Worm (Caenorhabditis elegans) whole organism, early embryonic: ENCODE results near the gene tlp-1.

ENCODE experiments used
- B0310.2 ChIP-seq: sonication (generic microtip); optimal IDR thresholded peaks from 2 replicates; lab custom pipeline; 2016; ENCODE audit warnings: mild to moderate bottlenecking, missing genetic modification characterization, missing compliant biosample characterization
- F13C5.2 ChIP-seq: sonication (generic microtip); optimal IDR thresholded peaks from 2 replicates; lab custom pipeline; 2017; ENCODE audit warnings: mild to moderate bottlenecking, missing genetic modification characterization, inconsistent platforms, missing compliant biosample characterization
- aly-1 ChIP-seq: sonication (generic microtip); optimal IDR thresholded peaks from 2 replicates; lab custom pipeline; 2016; ENCODE audit warnings: missing genetic modification characterization, missing compliant biosample characterization
- ama-1 ChIP-seq: fragments of 150-350 bp; optimal IDR thresholded peaks from 2 replicates; lab custom pipeline; 2014
- ceh-13 ChIP-seq: fragments of 200-800 bp; sonication (Bioruptor generic); optimal IDR thresholded peaks from 2 replicates; lab custom pipeline; 2018; ENCODE audit warnings: mild to moderate bottlenecking, missing genetic modification characterization, missing compliant biosample characterization
- ceh-36 ChIP-seq: sonication (generic microtip); optimal IDR thresholded peaks from 2 replicates; lab custom pipeline; 2016; ENCODE audit warnings: missing genetic modification characterization, inconsistent platforms, missing compliant biosample characterization
- ets-7 ChIP-seq: sonication (generic microtip); optimal IDR thresholded peaks from 2 replicates; lab custom pipeline; 2016; ENCODE audit warnings: missing genotype, missing genetic modification characterization, missing compliant biosample characterization
- flt-1 ChIP-seq: fragments of 200-800 bp; sonication (Bioruptor generic); IDR thresholded peaks from 2 replicates; pipeline ENCODE4 v1.3.6; 2022; ENCODE audit warnings: missing genetic modification characterization, missing compliant biosample characterization
- hmbx-1 ChIP-seq: sonication (generic microtip); optimal IDR thresholded peaks from 2 replicates; lab custom pipeline; 2016; ENCODE audit warnings: mild to moderate bottlenecking, missing genetic modification characterization, missing compliant biosample characterization
- hmg-4 ChIP-seq: fragments of 200-800 bp; sonication (Bioruptor generic); optimal IDR thresholded peaks from 2 replicates; lab custom pipeline; 2018; ENCODE audit warnings: mild to moderate bottlenecking, missing genetic modification characterization, missing compliant biosample characterization
- hnd-1 ChIP-seq: sonication (generic microtip); optimal IDR thresholded peaks from 2 replicates; lab custom pipeline; 2016; ENCODE audit warnings: missing genetic modification characterization, missing compliant biosample characterization
- pes-1 ChIP-seq: fragments of 200-800 bp; sonication (Bioruptor generic); IDR thresholded peaks from 2 replicates; pipeline ENCODE4 v1.3.6; 2022; ENCODE audit warnings: missing genetic modification reagents, missing genetic modification characterization, missing compliant biosample characterization
- scrt-1 ChIP-seq: fragments of 200-800 bp; sonication (Bioruptor generic); IDR thresholded peaks from 2 replicates; pipeline ENCODE4 v1.3.6; 2022; ENCODE audit warnings: missing genetic modification characterization, missing compliant biosample characterization
- sea-1 ChIP-seq: fragments of 200-800 bp; sonication (Bioruptor generic); conservative IDR thresholded peaks from 2 replicates; pipeline ENCODE4 v1.3.6; 2022; ENCODE audit warnings: missing genetic modification characterization, missing compliant biosample characterization
- tbx-11 ChIP-seq: fragments of 200-800 bp; sonication (Bioruptor generic); IDR thresholded peaks from 2 replicates; pipeline ENCODE4 v1.3.6; 2022; ENCODE audit warnings: missing genetic modification characterization, missing compliant biosample characterization
- tbx-37 ChIP-seq: fragments of 200-800 bp; sonication (Bioruptor generic); conservative IDR thresholded peaks from 2 replicates; pipeline ENCODE4 v1.3.6; 2022; ENCODE audit warnings: missing genetic modification reagents, missing genetic modification characterization, missing compliant biosample characterization
- tra-4 ChIP-seq: sonication (generic microtip); optimal IDR thresholded peaks from 2 replicates; lab custom pipeline; 2017; ENCODE audit warnings: missing genetic modification characterization, missing compliant biosample characterization

tlp-1 gene

DNA sequence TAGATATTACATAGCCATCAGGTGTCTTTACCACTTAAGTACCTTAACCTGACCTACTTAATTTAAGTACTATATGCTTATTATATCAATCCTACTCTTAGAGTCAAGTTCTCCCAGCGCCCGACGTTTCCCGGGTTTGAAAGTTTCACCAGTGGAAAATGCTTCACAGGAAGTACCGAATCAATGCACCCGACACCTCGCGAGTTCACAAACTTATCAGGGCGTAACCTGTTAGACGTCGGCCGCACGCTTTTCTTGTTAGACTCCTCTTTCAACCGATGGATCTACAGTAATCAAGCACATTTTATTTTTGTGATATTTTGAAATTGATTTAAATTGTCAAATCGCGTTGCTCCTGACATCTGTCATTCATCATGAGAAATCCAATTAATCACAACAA is 8.6 kb downstream of the tlp-1 start:
- TF ChIP-seq ets-7 (no peak), scrt-1 (no peak), ceh-13 (GFP tag; lab: Kevin White, UChicago) (no peak)

DNA sequence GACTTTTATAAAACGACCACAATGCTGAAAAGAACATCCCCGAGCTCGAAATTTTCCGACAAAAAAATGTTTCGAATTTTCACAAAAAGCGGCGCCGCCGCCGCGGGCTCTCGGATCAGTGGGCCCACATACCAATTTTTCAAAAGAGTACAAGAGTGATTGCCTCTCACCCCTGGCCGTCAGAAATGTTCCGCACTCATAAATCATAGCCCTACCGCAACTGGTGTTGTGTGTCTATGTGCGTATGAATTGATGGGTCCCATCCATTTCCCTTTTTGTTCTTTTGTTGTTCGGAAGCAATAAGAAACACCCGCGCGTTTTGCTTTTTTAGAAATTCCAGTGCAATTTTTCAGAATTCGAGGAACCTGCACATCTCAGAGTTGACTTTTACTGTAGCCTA is 9.3 kb downstream of the tlp-1 start:
- TF ChIP-seq scrt-1: no peak
- TF ChIP-seq B0310.2 (tag; lab: Kevin White, UChicago): no peak

DNA sequence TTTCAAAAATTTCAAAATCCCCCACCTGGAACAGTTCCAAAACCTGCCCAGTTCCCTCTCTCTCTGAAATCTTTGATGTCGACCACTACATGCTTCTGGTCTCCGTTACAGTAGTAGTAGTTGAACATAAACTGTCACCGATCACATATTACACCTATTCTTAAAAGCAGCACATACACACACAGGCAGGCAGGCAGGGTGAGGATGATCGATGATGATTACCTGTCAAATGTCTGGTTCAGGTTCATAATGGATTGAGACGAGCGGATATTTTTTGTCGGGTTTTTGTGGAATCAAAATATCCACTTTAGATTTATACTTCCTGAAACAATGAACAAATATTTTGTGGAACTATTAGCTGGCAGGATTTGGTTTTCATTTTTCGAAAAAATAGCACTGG is 9.9 kb downstream of the tlp-1 start:
- TF ChIP-seq ets-7 (no peak), pes-1 (GFP tag; lab: Robert Waterston, UW) (no peak), F13C5.2 (tag; lab: Kevin White, UChicago) (no peak), tbx-11 (no peak), ceh-36 (tag; lab: Kevin White, UChicago) (no peak), hmbx-1 (tag; lab: Kevin White, UChicago) (no peak), tra-4 (tag; lab: Kevin White, UChicago) (no peak), B0310.2 (tag; lab: Kevin White, UChicago) (no peak), hmg-4 (GFP tag; lab: Kevin White, UChicago) (no peak), aly-1 (tag; lab: Kevin White, UChicago) (no peak)

DNA sequence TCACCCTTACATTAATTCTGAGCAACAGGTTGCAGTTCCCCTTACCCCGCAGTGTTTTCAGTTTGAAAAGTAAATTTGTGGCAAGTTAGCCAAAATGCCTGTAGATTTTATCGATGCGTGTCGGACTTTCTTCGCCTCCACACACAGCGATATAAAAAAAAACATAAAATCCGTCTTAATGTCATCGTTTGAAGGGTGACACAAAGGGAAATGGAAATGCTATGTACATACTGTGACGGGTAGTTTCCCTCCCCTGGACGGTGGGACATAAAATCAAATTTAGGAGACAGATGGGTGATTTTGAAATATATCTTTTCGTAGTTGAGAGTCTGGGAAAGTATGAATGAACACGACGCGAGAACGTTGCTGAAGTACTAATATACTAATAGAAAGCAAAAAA is 11.4 kb downstream of the tlp-1 start:
- TF ChIP-seq hmg-4 (GFP tag; lab: Kevin White, UChicago) (no peak), ceh-13 (GFP tag; lab: Kevin White, UChicago) (no peak), hnd-1 (tag; lab: Kevin White, UChicago) (no peak), B0310.2 (tag; lab: Kevin White, UChicago) (no peak), tbx-37 (GFP tag; lab: Robert Waterston, UW) (no peak), flt-1 (no peak), hmbx-1 (tag; lab: Kevin White, UChicago) (no peak), F13C5.2 (tag; lab: Kevin White, UChicago) (no peak)

DNA sequence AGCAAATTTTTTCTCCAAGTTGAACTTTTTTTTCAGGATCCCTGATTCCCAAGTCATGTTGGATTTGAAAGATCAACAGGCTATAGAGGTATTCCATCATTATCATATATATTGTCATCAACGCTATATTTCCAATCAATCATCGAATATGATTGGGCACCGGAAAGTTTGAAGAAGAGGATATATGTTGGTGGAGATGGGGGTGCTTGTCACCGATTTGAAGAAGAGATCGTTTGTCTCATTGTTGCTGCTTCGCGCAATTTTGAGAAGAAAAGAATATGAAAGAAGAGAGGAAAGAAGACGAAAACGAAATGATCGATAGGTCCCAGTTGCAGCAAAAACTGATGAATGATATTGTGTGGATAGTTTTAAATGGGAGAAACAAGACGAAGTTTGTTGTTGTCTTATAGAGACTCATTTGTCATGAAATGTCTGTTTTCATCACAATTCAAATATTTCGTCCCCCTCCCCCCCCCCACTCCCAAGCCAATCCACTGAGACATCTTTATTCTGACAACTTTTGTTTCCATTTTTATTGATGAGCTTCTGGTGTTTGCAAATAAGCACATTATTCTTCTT is 14.5 kb downstream of the tlp-1 start, which contains the start of gene T23G4.2:
TSS of gene T23G4.2 (minus strand) at position 255 of the 579 bp plus-strand sequence.
- TF ChIP-seq B0310.2 (tag; lab: Kevin White, UChicago) (no peak), hmg-4 (GFP tag; lab: Kevin White, UChicago) (no peak), pes-1 (GFP tag; lab: Robert Waterston, UW) (no peak), scrt-1 (no peak), ceh-36 (tag; lab: Kevin White, UChicago) (no peak), tra-4 (tag; lab: Kevin White, UChicago) (no peak), tbx-11 (no peak), ets-7 (no peak), sea-1 (GFP tag; lab: Robert Waterston, UW) (no peak), hmbx-1 (tag; lab: Kevin White, UChicago) (no peak), aly-1 (tag; lab: Kevin White, UChicago) (no peak), hnd-1 (tag; lab: Kevin White, UChicago) (no peak), ceh-13 (GFP tag; lab: Kevin White, UChicago) (no peak), tbx-37 (GFP tag; lab: Robert Waterston, UW) (no peak), ama-1 (lab: Kevin White, UChicago) (no peak)

DNA sequence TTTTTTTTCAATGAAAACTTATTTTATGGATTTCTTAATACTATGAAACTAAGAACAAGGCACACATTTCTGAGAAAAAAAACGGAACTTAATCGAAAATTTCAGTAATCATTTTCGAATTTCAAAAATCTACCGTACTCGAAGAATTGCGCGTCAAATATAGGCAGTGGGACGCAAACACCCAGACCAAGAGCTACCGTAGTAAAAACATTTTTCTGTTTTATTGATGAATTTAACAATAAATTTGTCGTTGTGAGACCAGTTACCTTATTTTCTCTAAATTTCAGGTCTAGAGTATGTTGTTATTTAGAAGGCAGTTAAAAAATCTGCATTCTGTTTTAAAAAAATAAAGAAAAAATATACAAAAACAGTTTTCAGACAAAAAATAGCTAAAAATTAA is 16.3 kb downstream of the tlp-1 start:
- no peak for TF ChIP-seq pes-1 (GFP tag; lab: Robert Waterston, UW)
- TF ChIP-seq scrt-1: no peak
- TF ChIP-seq flt-1: no peak
- TF ChIP-seq tra-4 (tag; lab: Kevin White, UChicago): no peak
- TF ChIP-seq hmg-4 (GFP tag; lab: Kevin White, UChicago): no peak
- TF ChIP-seq tbx-11: no peak
- TF ChIP-seq tbx-37 (GFP tag; lab: Robert Waterston, UW): no peak
- no peak for TF ChIP-seq ceh-36 (tag; lab: Kevin White, UChicago)
- TF ChIP-seq ama-1 (lab: Kevin White, UChicago): no peak
- no peak for TF ChIP-seq hnd-1 (tag; lab: Kevin White, UChicago)
- no peak for TF ChIP-seq hmbx-1 (tag; lab: Kevin White, UChicago)

DNA sequence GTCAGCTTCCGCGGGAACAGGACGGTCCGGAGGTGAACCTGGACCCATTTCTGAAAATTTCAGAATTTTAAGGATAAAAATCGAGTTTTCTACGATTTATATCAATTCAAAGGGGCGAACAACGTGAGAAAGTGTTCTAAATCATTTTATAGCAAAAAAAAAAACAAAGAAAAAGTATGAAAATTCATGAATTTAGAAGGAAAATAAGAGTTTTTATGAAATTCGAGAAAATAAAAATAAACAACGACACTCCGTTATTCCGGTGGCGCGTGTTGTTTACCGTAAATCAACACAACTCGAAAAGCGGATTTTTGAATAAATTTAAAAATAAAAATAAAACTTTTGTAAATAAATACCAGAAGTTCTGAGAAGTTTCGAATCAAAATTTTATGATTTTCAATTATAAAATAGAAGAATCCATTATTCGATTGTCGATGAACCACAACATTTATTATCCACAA is 16.9 kb downstream of the tlp-1 start, which contains the start of gene nyn-1:
TSS of gene nyn-1 (minus strand) at position 51 of the 461 bp plus-strand sequence.
- TF ChIP-seq tbx-37 (GFP tag; lab: Robert Waterston, UW) (no peak), F13C5.2 (tag; lab: Kevin White, UChicago) (no peak), sea-1 (GFP tag; lab: Robert Waterston, UW) (no peak), B0310.2 (tag; lab: Kevin White, UChicago) (no peak), scrt-1 (no peak)

DNA sequence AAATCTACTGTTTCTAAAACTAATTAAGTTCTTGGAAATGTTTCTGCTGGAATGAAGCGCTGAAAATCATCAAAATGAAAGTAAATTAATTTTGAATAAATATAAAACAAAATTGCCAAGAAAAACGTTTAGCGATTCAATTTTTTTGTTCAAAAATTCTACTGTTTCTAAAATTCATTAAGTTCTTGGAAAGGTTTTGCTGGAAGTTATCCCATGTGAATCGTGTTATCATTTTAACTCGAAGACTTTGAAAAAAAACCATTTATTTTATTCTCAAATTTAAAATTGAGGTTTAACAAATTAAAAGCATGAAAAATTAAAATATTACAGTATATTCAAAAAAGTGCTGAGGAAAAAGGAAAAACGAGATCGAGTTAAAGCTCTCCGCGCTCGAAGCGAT is 19.1 kb downstream of the tlp-1 start:
- TF ChIP-seq F13C5.2 (tag; lab: Kevin White, UChicago) (no peak), aly-1 (tag; lab: Kevin White, UChicago) (no peak), tbx-37 (GFP tag; lab: Robert Waterston, UW) (no peak), ama-1 (lab: Kevin White, UChicago) (no peak), ceh-13 (GFP tag; lab: Kevin White, UChicago) (no peak), tra-4 (tag; lab: Kevin White, UChicago) (no peak), scrt-1 (no peak), ets-7 (no peak), flt-1 (no peak), hmg-4 (GFP tag; lab: Kevin White, UChicago) (no peak), hmbx-1 (tag; lab: Kevin White, UChicago) (no peak), sea-1 (GFP tag; lab: Robert Waterston, UW) (no peak), ceh-36 (tag; lab: Kevin White, UChicago) (no peak), hnd-1 (tag; lab: Kevin White, UChicago) (no peak), pes-1 (GFP tag; lab: Robert Waterston, UW) (no peak), B0310.2 (tag; lab: Kevin White, UChicago) (no peak), tbx-11 (no peak)
